Worm (Caenorhabditis elegans) whole organism, early embryonic: Measurements from ENCODE around the gene lact-4.

Experiments
- B0310.2 ChIP-seq: sonication (generic microtip); optimal IDR thresholded peaks from 2 replicates; lab custom pipeline; 2016; ENCODE audit warnings: mild to moderate bottlenecking, missing genetic modification characterization, missing compliant biosample characterization
- F13C5.2 ChIP-seq: sonication (generic microtip); optimal IDR thresholded peaks from 2 replicates; lab custom pipeline; 2017; ENCODE audit warnings: mild to moderate bottlenecking, missing genetic modification characterization, inconsistent platforms, missing compliant biosample characterization
- aly-1 ChIP-seq: sonication (generic microtip); optimal IDR thresholded peaks from 2 replicates; lab custom pipeline; 2016; ENCODE audit warnings: missing genetic modification characterization, missing compliant biosample characterization
- ama-1 ChIP-seq: fragments of 150-350 bp; optimal IDR thresholded peaks from 2 replicates; lab custom pipeline; 2014
- ceh-13 ChIP-seq: fragments of 200-800 bp; sonication (Bioruptor generic); optimal IDR thresholded peaks from 2 replicates; lab custom pipeline; 2018; ENCODE audit warnings: mild to moderate bottlenecking, missing genetic modification characterization, missing compliant biosample characterization
- ceh-36 ChIP-seq: sonication (generic microtip); optimal IDR thresholded peaks from 2 replicates; lab custom pipeline; 2016; ENCODE audit warnings: missing genetic modification characterization, inconsistent platforms, missing compliant biosample characterization
- ets-7 ChIP-seq: sonication (generic microtip); optimal IDR thresholded peaks from 2 replicates; lab custom pipeline; 2016; ENCODE audit warnings: missing genotype, missing genetic modification characterization, missing compliant biosample characterization
- flt-1 ChIP-seq: fragments of 200-800 bp; sonication (Bioruptor generic); IDR thresholded peaks from 2 replicates; pipeline ENCODE4 v1.3.6; 2022; ENCODE audit warnings: missing genetic modification characterization, missing compliant biosample characterization
- hmbx-1 ChIP-seq: sonication (generic microtip); optimal IDR thresholded peaks from 2 replicates; lab custom pipeline; 2016; ENCODE audit warnings: mild to moderate bottlenecking, missing genetic modification characterization, missing compliant biosample characterization
- hmg-4 ChIP-seq: fragments of 200-800 bp; sonication (Bioruptor generic); optimal IDR thresholded peaks from 2 replicates; lab custom pipeline; 2018; ENCODE audit warnings: mild to moderate bottlenecking, missing genetic modification characterization, missing compliant biosample characterization
- hnd-1 ChIP-seq: sonication (generic microtip); optimal IDR thresholded peaks from 2 replicates; lab custom pipeline; 2016; ENCODE audit warnings: missing genetic modification characterization, missing compliant biosample characterization
- pes-1 ChIP-seq: fragments of 200-800 bp; sonication (Bioruptor generic); IDR thresholded peaks from 2 replicates; pipeline ENCODE4 v1.3.6; 2022; ENCODE audit warnings: missing genetic modification reagents, missing genetic modification characterization, missing compliant biosample characterization
- scrt-1 ChIP-seq: fragments of 200-800 bp; sonication (Bioruptor generic); IDR thresholded peaks from 2 replicates; pipeline ENCODE4 v1.3.6; 2022; ENCODE audit warnings: missing genetic modification characterization, missing compliant biosample characterization
- sea-1 ChIP-seq: fragments of 200-800 bp; sonication (Bioruptor generic); conservative IDR thresholded peaks from 2 replicates; pipeline ENCODE4 v1.3.6; 2022; ENCODE audit warnings: missing genetic modification characterization, missing compliant biosample characterization
- tbx-11 ChIP-seq: fragments of 200-800 bp; sonication (Bioruptor generic); IDR thresholded peaks from 2 replicates; pipeline ENCODE4 v1.3.6; 2022; ENCODE audit warnings: missing genetic modification characterization, missing compliant biosample characterization
- tbx-37 ChIP-seq: fragments of 200-800 bp; sonication (Bioruptor generic); conservative IDR thresholded peaks from 2 replicates; pipeline ENCODE4 v1.3.6; 2022; ENCODE audit warnings: missing genetic modification reagents, missing genetic modification characterization, missing compliant biosample characterization
- tra-4 ChIP-seq: sonication (generic microtip); optimal IDR thresholded peaks from 2 replicates; lab custom pipeline; 2017; ENCODE audit warnings: missing genetic modification characterization, missing compliant biosample characterization

Gene lact-4

DNA sequence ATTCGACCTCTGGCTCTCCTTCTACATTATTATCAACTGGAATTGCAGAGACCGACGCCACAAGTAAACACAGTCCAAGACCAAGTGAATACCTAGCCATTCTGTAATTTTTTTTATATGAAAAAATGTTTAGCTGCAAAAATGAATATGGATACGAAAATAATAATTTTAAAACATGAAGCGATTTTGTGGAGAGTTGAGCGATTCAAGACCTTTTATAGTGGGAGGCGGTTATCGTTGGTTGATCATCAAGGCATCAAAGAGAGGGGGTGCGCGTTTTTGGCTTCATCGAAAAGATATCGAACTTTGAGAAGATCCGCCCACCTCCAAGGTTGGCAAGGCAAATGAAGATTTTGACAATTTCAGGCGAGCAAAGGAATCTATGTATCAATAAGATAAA is 33.5 kb downstream of the lact-4 start, which contains the start of gene cut-3:
Gene cut-3, minus strand, starts transcription at position 101 of the 400 bp plus-strand sequence.
- TF ChIP-seq sea-1 (no peak), ceh-36 (no peak), hmbx-1 (no peak), tbx-37 (no peak), tbx-11 (GFP tag; lab: Robert Waterston, UW) (no peak), hmg-4 (GFP tag; lab: Kevin White, UChicago) (no peak)

DNA sequence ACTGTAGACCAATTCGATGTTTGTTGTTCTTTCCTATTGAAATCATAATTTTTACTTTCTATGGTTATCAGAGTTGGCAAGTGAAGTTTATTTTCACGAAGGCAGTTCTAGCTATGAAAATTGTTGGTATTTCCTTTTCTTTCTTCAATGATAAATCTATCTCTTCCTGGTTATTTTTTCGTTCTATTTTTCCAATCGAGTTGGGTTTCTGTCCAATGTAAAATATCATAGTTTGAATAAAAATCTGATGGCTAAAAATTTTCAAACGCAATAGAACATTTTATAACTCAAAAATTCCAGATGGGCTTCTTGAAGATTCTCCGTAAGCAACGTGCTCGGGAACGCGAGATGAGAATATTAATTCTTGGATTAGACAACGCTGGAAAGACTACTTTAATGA is 36.3 kb downstream of the lact-4 start, which contains the start of gene evl-20:
Gene evl-20, plus strand, starts transcription at position 301 of the 400 bp plus-strand sequence.
- no peak for TF ChIP-seq ama-1
- TF ChIP-seq hmbx-1 = no peak
- no peak for TF ChIP-seq tbx-11 (GFP tag; lab: Robert Waterston, UW)
- no peak for TF ChIP-seq F13C5.2 (tag; lab: Kevin White, UChicago)
- no peak for TF ChIP-seq tbx-37
- TF ChIP-seq flt-1 (GFP tag; lab: Robert Waterston, UW) = no peak
- TF ChIP-seq hmg-4 (GFP tag; lab: Kevin White, UChicago) = no peak
- TF ChIP-seq tra-4 = no peak
- TF ChIP-seq sea-1 = no peak
- no peak for TF ChIP-seq ceh-13 (GFP tag; lab: Kevin White, UChicago)
- TF ChIP-seq scrt-1 (GFP tag; lab: Robert Waterston, UW) = no peak
- TF ChIP-seq ets-7 = no peak
- no peak for TF ChIP-seq aly-1 (tag; lab: Kevin White, UChicago)
- TF ChIP-seq hnd-1 = no peak
- TF ChIP-seq ceh-36 = no peak
- no peak for TF ChIP-seq B0310.2 (tag; lab: Kevin White, UChicago)
- no peak for TF ChIP-seq pes-1 (GFP tag; lab: Robert Waterston, UW)

DNA sequence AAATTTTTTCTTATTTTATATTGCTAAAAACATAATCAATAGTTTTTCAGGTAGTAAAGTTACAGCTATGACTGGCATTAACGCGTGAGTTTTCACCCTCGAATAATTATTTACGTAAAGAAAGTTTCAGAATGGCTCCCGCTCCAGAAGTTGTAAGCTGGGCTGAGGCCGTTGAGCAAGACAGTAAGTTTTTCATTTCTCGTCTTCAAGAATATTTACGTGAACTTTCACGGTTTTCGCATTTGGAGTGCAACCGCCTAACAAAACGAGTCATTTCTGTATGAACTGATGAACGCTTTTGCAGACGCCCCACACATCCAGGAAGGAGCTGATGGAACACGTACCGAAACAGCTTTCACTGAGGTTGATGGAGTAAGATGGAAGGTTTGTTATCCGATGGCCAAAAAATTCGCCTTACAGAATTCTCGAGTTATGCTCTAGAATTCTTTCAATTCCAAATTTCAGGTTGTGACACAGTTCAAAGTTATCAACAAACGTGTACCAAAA is 37.5 kb downstream of the lact-4 start, which contains the start of gene eif-3.G:
Gene eif-3.G, plus strand, starts transcription at position 51 of the 507 bp plus-strand sequence.
- TF ChIP-seq hmbx-1 = no peak
- TF ChIP-seq hmg-4 (GFP tag; lab: Kevin White, UChicago) = no peak
- no peak for TF ChIP-seq F13C5.2 (tag; lab: Kevin White, UChicago)
- no peak for TF ChIP-seq aly-1 (tag; lab: Kevin White, UChicago)
- no peak for TF ChIP-seq ets-7
- no peak for TF ChIP-seq tra-4
- no peak for TF ChIP-seq ceh-36
- TF ChIP-seq ama-1 = no peak
- TF ChIP-seq tbx-11 (GFP tag; lab: Robert Waterston, UW) = no peak
- TF ChIP-seq hnd-1 = no peak
- no peak for TF ChIP-seq tbx-37
- no peak for TF ChIP-seq scrt-1 (GFP tag; lab: Robert Waterston, UW)
- no peak for TF ChIP-seq B0310.2 (tag; lab: Kevin White, UChicago)
- no peak for TF ChIP-seq pes-1 (GFP tag; lab: Robert Waterston, UW)
- TF ChIP-seq ceh-13 (GFP tag; lab: Kevin White, UChicago) = no peak

DNA sequence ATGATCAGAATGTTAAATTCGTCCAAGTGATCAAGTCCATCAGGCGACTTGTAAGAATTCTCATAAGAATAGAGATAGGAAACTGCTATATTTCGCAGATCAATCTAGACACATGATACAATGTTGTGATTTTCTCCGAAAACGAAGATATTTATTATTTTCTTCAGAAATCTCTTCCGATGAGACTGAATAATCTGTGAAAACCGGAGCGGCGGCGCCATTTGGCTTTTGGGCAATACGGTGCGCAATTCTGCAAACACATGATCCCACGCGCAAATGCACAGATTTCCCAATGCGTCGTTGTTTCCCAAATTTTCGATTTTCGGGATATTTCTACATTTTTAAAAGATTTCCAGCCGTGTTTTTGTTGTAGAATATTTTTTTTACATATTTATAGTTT is 38.1 kb downstream of the lact-4 start:
- peak; percentile 39 for TF ChIP-seq hmg-4 (GFP tag; lab: Kevin White, UChicago)
- no peak for TF ChIP-seq ceh-13 (GFP tag; lab: Kevin White, UChicago)
- no peak for TF ChIP-seq aly-1 (tag; lab: Kevin White, UChicago)
- no peak for TF ChIP-seq tbx-37
- TF ChIP-seq hnd-1 = no peak
- no peak for TF ChIP-seq ama-1
- no peak for TF ChIP-seq tra-4
- TF ChIP-seq hmbx-1 = no peak
- no peak for TF ChIP-seq sea-1
- TF ChIP-seq scrt-1 (GFP tag; lab: Robert Waterston, UW) = no peak
- TF ChIP-seq tbx-11 (GFP tag; lab: Robert Waterston, UW) = peak; percentile 19; the same call in 1 of the 2 replicates
- no peak for TF ChIP-seq ceh-36
- TF ChIP-seq flt-1 (GFP tag; lab: Robert Waterston, UW) = no peak
- TF ChIP-seq ets-7 = no peak
- TF ChIP-seq pes-1 (GFP tag; lab: Robert Waterston, UW) = no peak
- TF ChIP-seq B0310.2 (tag; lab: Kevin White, UChicago) = no peak
- peak; percentile 59 for TF ChIP-seq F13C5.2 (tag; lab: Kevin White, UChicago)

DNA sequence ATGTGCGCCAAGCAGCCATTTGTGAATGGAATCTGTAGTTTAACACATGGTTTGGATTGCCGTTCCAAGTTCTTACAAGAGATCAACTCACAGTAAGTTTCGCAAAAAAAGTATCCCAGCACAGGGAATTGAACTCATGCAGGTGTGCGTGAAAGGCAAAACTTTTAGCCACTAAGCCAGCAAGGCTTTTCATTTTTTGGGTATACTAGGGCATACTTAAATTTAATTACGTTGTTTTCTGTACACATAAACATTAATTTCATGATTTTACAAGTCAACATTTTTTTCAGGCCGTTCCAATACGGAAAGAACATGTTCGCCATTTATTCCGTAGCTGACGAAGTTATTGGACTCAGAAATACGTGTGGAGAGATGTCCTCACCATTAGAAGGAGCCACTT is 38.8 kb downstream of the lact-4 start:
- TF ChIP-seq hmbx-1 (no peak), hmg-4 (GFP tag; lab: Kevin White, UChicago) (no peak), B0310.2 (tag; lab: Kevin White, UChicago) (no peak), aly-1 (tag; lab: Kevin White, UChicago) (no peak), flt-1 (GFP tag; lab: Robert Waterston, UW) (no peak), tbx-11 (GFP tag; lab: Robert Waterston, UW) (no peak), sea-1 (no peak), ceh-36 (no peak), ceh-13 (GFP tag; lab: Kevin White, UChicago) (no peak), pes-1 (GFP tag; lab: Robert Waterston, UW) (no peak)

DNA sequence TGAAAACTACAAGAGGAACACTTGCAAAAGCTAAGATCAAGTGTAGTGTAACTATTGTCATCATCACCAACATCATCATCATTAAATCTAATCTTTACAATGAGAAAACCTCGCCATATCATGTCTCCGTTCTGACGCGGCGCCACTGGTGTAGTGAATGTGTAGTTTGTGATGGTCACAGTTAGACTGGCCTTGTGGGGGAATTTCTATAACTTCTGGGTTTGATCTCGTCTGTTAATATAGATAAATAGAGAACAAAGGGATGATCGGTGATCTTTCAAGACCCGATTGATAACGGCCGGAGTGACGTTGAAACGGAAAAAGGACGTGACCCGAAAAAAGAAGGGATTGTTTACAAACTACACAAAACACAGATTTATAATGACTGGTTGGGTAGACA is 39.5 kb downstream of the lact-4 start:
- no peak for TF ChIP-seq hmg-4 (GFP tag; lab: Kevin White, UChicago)
- TF ChIP-seq ceh-36 = no peak
- TF ChIP-seq pes-1 (GFP tag; lab: Robert Waterston, UW) = no peak
- TF ChIP-seq flt-1 (GFP tag; lab: Robert Waterston, UW) = no peak
- TF ChIP-seq tbx-11 (GFP tag; lab: Robert Waterston, UW) = no peak
- TF ChIP-seq hnd-1 = no peak
- no peak for TF ChIP-seq hmbx-1
- no peak for TF ChIP-seq tbx-37
- no peak for TF ChIP-seq scrt-1 (GFP tag; lab: Robert Waterston, UW)
- no peak for TF ChIP-seq tra-4
- no peak for TF ChIP-seq sea-1
- no peak for TF ChIP-seq ets-7
- no peak for TF ChIP-seq aly-1 (tag; lab: Kevin White, UChicago)
- TF ChIP-seq B0310.2 (tag; lab: Kevin White, UChicago) = no peak
- TF ChIP-seq ama-1 = no peak
- TF ChIP-seq ceh-13 (GFP tag; lab: Kevin White, UChicago) = no peak
- TF ChIP-seq F13C5.2 (tag; lab: Kevin White, UChicago) = no peak

DNA sequence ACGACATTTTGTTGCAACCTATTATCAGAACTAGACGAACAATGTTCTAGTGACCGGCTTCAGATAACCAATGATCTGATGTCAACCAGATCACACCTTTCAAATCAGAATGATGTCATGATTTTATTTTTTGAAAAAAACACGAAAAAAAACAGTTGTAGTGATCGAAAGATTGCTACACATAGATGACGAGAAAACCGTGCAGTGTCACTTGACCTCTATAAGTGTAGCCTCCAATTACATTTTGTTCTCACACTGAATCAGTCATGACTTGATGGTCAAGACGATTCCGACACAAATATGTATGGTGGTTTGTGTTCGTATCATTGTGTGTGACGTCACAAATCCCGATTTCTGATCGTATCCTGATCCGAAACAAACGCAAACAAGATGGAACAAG is 40.2 kb downstream of the lact-4 start:
- TF ChIP-seq tbx-37 = no peak
- no peak for TF ChIP-seq flt-1 (GFP tag; lab: Robert Waterston, UW)
- no peak for TF ChIP-seq hmg-4 (GFP tag; lab: Kevin White, UChicago)
- no peak for TF ChIP-seq hnd-1
- no peak for TF ChIP-seq tbx-11 (GFP tag; lab: Robert Waterston, UW)
- no peak for TF ChIP-seq hmbx-1
- TF ChIP-seq tra-4 = no peak
- TF ChIP-seq F13C5.2 (tag; lab: Kevin White, UChicago) = no peak
- TF ChIP-seq B0310.2 (tag; lab: Kevin White, UChicago) = no peak
- TF ChIP-seq aly-1 (tag; lab: Kevin White, UChicago) = no peak
- no peak for TF ChIP-seq ceh-36
